Fruit fly (Drosophila melanogaster) whole organism, embryonic: Measurements from ENCODE around the gene CG1951.

Source experiments
- Atf3 ChIP-seq: fragments of 200-800 bp; sonication (Bioruptor generic); optimal IDR thresholded peaks from 3 replicates; lab custom pipeline; 2016; ENCODE audit warnings: missing biosample characterization, missing genetic modification characterization
- CG12155 ChIP-seq: fragments of 200-800 bp; sonication (Bioruptor generic); optimal IDR thresholded peaks from 3 replicates; lab custom pipeline; 2016; ENCODE audit warnings: missing biosample characterization, missing genetic modification characterization
- CG13287 ChIP-seq: fragments of 200-800 bp; sonication (Bioruptor generic); IDR thresholded peaks from 2 replicates; pipeline ENCODE4 v1.3.6; 2022; ENCODE audit warnings: missing biosample characterization, missing genetic modification characterization; ENCODE audit not compliant: partially characterized antibody
- CG13296 ChIP-seq: fragments of 200-800 bp; sonication (Bioruptor generic); optimal IDR thresholded peaks from 3 replicates; lab custom pipeline; 2018; ENCODE audit warnings: missing biosample characterization, mild to moderate bottlenecking, missing genetic modification characterization
- CG13624 ChIP-seq: fragments of 200-800 bp; sonication (Bioruptor generic); optimal IDR thresholded peaks from 2 replicates; lab custom pipeline; 2016; ENCODE audit warnings: missing biosample characterization, missing genetic modification characterization
- CG13775 ChIP-seq: fragments of 200-800 bp; sonication (Bioruptor generic); optimal IDR thresholded peaks from 3 replicates; lab custom pipeline; 2017; ENCODE audit warnings: missing biosample characterization, mild to moderate bottlenecking, missing genetic modification characterization
- CG14441 ChIP-seq: fragments of 200-800 bp; sonication (Bioruptor generic); IDR thresholded peaks from 2 replicates; pipeline ENCODE4 v1.3.6; 2022; ENCODE audit warnings: missing biosample characterization, missing genetic modification characterization
- CG15011 ChIP-seq: fragments of 200-800 bp; sonication (Bioruptor generic); optimal IDR thresholded peaks from 3 replicates; lab custom pipeline; 2018; ENCODE audit warnings: missing biosample characterization, mild to moderate bottlenecking, missing genetic modification characterization
- CG1602 ChIP-seq: fragments of 200-800 bp; sonication (Bioruptor generic); optimal IDR thresholded peaks from 3 replicates; lab custom pipeline; 2016; ENCODE audit warnings: missing biosample characterization, missing genetic modification characterization
- CG1647 ChIP-seq: fragments of 200-800 bp; sonication (Bioruptor generic); optimal IDR thresholded peaks from 3 replicates; lab custom pipeline; 2016; ENCODE audit warnings: missing biosample characterization, missing genetic modification characterization
- CG16863 ChIP-seq: fragments of 200-800 bp; sonication (Bioruptor generic); optimal IDR thresholded peaks from 3 replicates; lab custom pipeline; 2016; ENCODE audit warnings: missing biosample characterization, missing genetic modification characterization
- CG42726 ChIP-seq: fragments of 200-800 bp; sonication (Bioruptor generic); IDR thresholded peaks from 2 replicates; pipeline ENCODE4 v1.3.6; 2022; ENCODE audit warnings: missing biosample characterization, missing genetic modification characterization; ENCODE audit not compliant: partially characterized antibody
- CG4282 ChIP-seq: fragments of 200-800 bp; sonication (Bioruptor generic); optimal IDR thresholded peaks from 2 replicates; lab custom pipeline; 2016; ENCODE audit warnings: missing biosample characterization, missing genetic modification characterization
- CG5180 ChIP-seq: fragments of 200-800 bp; sonication (Bioruptor generic); optimal IDR thresholded peaks from 3 replicates; lab custom pipeline; 2017; ENCODE audit warnings: missing biosample characterization, missing genetic modification characterization, mild to moderate bottlenecking, moderate library complexity, missing genetic modification reagents
- CG7786 ChIP-seq: fragments of 200-800 bp; sonication (Bioruptor generic); optimal IDR thresholded peaks from 2 replicates; lab custom pipeline; 2016; ENCODE audit warnings: missing biosample characterization, missing genetic modification characterization
- CG8924 ChIP-seq: fragments of 200-800 bp; optimal IDR thresholded peaks from 3 replicates; lab custom pipeline; 2019; ENCODE audit warnings: missing biosample characterization, mild to moderate bottlenecking, missing genetic modification characterization, moderate library complexity
- CG9437 ChIP-seq: fragments of 200-800 bp; sonication (Bioruptor generic); optimal IDR thresholded peaks from 2 replicates; lab custom pipeline; 2018; ENCODE audit warnings: missing biosample characterization, mild to moderate bottlenecking, missing genetic modification characterization
- CG9797 ChIP-seq: fragments of 200-800 bp; sonication (Bioruptor generic); optimal IDR thresholded peaks from 3 replicates; lab custom pipeline; 2018; ENCODE audit warnings: missing biosample characterization, mild to moderate bottlenecking, missing genetic modification characterization
- CG9817 ChIP-seq: fragments of 200-800 bp; sonication (Bioruptor generic); optimal IDR thresholded peaks from 2 replicates; lab custom pipeline; 2018; ENCODE audit warnings: missing biosample characterization, mild to moderate bottlenecking, missing genetic modification characterization, moderate library complexity
- CHES-1-like ChIP-seq: fragments of 200-800 bp; sonication (Bioruptor generic); optimal IDR thresholded peaks from 2 replicates; lab custom pipeline; 2016; ENCODE audit warnings: missing biosample characterization, missing genetic modification characterization
- Dad ChIP-seq: fragments of 200-800 bp; sonication (Bioruptor generic); optimal IDR thresholded peaks from 3 replicates; lab custom pipeline; 2016; ENCODE audit warnings: missing biosample characterization, missing genetic modification characterization
- E2f1 ChIP-seq: fragments of 200-800 bp; sonication (Bioruptor generic); IDR thresholded peaks from 2 replicates; pipeline ENCODE4 v1.3.6; 2022; ENCODE audit warnings: missing biosample characterization, missing genetic modification characterization
- Elba2 ChIP-seq: fragments of 200-800 bp; sonication (Bioruptor generic); optimal IDR thresholded peaks from 3 replicates; lab custom pipeline; 2016; ENCODE audit warnings: missing biosample characterization, missing genetic modification characterization
- Gug ChIP-seq: fragments of 200-800 bp; sonication (Bioruptor generic); IDR thresholded peaks from 4 replicates; pipeline ENCODE4 v1.3.6; 2022; ENCODE audit warnings: missing biosample characterization, missing genetic modification characterization
- Med ChIP-seq: fragments of 200-800 bp; sonication (Bioruptor generic); peaks from one replicate; lab custom pipeline; 2016; ENCODE audit warnings: missing biosample characterization, missing genetic modification characterization, mild to moderate bottlenecking, inconsistent platforms, moderate library complexity
- Opbp ChIP-seq: fragments of 200-800 bp; sonication (Bioruptor generic); IDR thresholded peaks from 3 replicates; pipeline ENCODE4 v1.3.6; 2022; ENCODE audit warnings: missing biosample characterization, missing genetic modification characterization; ENCODE audit not compliant: partially characterized antibody
- Ptx1 ChIP-seq: fragments of 200-800 bp; sonication (Bioruptor generic); IDR thresholded peaks from 2 replicates; pipeline ENCODE4 v1.3.6; 2022; ENCODE audit warnings: missing biosample characterization, missing genetic modification characterization
- Sox100B ChIP-seq: fragments of 200-800 bp; sonication (Bioruptor generic); optimal IDR thresholded peaks from 3 replicates; lab custom pipeline; 2018; ENCODE audit warnings: missing biosample characterization, mild to moderate bottlenecking, missing genetic modification characterization
- Sox102F ChIP-seq: fragments of 200-800 bp; sonication (Bioruptor generic); optimal IDR thresholded peaks from 2 replicates; lab custom pipeline; 2018; ENCODE audit warnings: missing biosample characterization, mild to moderate bottlenecking, missing genetic modification characterization, moderate library complexity
- Vsx1 ChIP-seq: fragments of 200-800 bp; sonication (Bioruptor generic); optimal IDR thresholded peaks from 2 replicates; lab custom pipeline; 2017; ENCODE audit warnings: missing biosample characterization, mild to moderate bottlenecking, missing genetic modification characterization, missing genetic modification reagents
- Xbp1 ChIP-seq: fragments of 200-800 bp; sonication (Bioruptor generic); optimal IDR thresholded peaks from 3 replicates; lab custom pipeline; 2016; ENCODE audit warnings: missing biosample characterization, mild to moderate bottlenecking, missing genetic modification characterization
- ab ChIP-seq: fragments of 200-800 bp; sonication (Bioruptor generic); optimal IDR thresholded peaks from 2 replicates; lab custom pipeline; 2016; ENCODE audit warnings: missing biosample characterization, missing genetic modification characterization
- amos ChIP-seq: fragments of 200-800 bp; sonication (Bioruptor generic); IDR thresholded peaks from 2 replicates; pipeline ENCODE4 v1.3.6; 2022; ENCODE audit warnings: missing biosample characterization, missing genetic modification characterization; ENCODE audit not compliant: partially characterized antibody
- btn ChIP-seq: fragments of 200-800 bp; sonication (Bioruptor generic); optimal IDR thresholded peaks from 2 replicates; lab custom pipeline; 2016; ENCODE audit warnings: missing biosample characterization, missing genetic modification characterization
- chn ChIP-seq: fragments of 200-800 bp; sonication (Bioruptor generic); optimal IDR thresholded peaks from 2 replicates; lab custom pipeline; 2016; ENCODE audit warnings: missing biosample characterization, missing genetic modification characterization
- crp ChIP-seq, 2 experiments: fragments of 200-800 bp; sonication (Bioruptor generic); optimal IDR thresholded peaks; 2 replicates in 1 of 2; 3 replicates in 1 of 2; lab custom pipeline; 2017; ENCODE audit warnings: missing biosample characterization in 2 of 2, missing genetic modification characterization in 2 of 2, mild to moderate bottlenecking in 1 of 2, moderate library complexity in 1 of 2
- da ChIP-seq: fragments of 200-800 bp; sonication (Bioruptor generic); optimal IDR thresholded peaks from 2 replicates; lab custom pipeline; 2016; ENCODE audit warnings: missing biosample characterization, missing genetic modification characterization
- gem ChIP-seq: fragments of 200-800 bp; sonication (Bioruptor generic); optimal IDR thresholded peaks from 2 replicates; lab custom pipeline; 2019; ENCODE audit warnings: missing biosample characterization, mild to moderate bottlenecking, missing genetic modification characterization, moderate library complexity
- gfzf ChIP-seq: fragments of 200-800 bp; sonication (Bioruptor generic); optimal IDR thresholded peaks from 2 replicates; lab custom pipeline; 2016; ENCODE audit warnings: missing biosample characterization, mild to moderate bottlenecking, missing genetic modification characterization, moderate library complexity
- grn ChIP-seq: fragments of 200-800 bp; sonication (Bioruptor generic); optimal IDR thresholded peaks from 3 replicates; lab custom pipeline; 2017; ENCODE audit warnings: missing biosample characterization, missing genetic modification characterization
- gsb-n ChIP-seq: fragments of 200-800 bp; sonication (Bioruptor generic); optimal IDR thresholded peaks from 3 replicates; lab custom pipeline; 2018; ENCODE audit warnings: missing biosample characterization, mild to moderate bottlenecking, missing genetic modification characterization
- nerfin-1 ChIP-seq: fragments of 200-800 bp; sonication (Bioruptor generic); optimal IDR thresholded peaks from 3 replicates; lab custom pipeline; 2019; ENCODE audit warnings: missing biosample characterization, mild to moderate bottlenecking, missing genetic modification characterization, moderate library complexity
- peb ChIP-seq: fragments of 200-800 bp; sonication (Bioruptor generic); IDR thresholded peaks from 2 replicates; pipeline ENCODE4 v1.3.6; 2022; ENCODE audit warnings: missing biosample characterization, missing genetic modification characterization
- phol ChIP-seq: fragments of 200-800 bp; sonication (Bioruptor generic); optimal IDR thresholded peaks from 3 replicates; lab custom pipeline; 2018; ENCODE audit warnings: missing biosample characterization, mild to moderate bottlenecking, missing genetic modification characterization, moderate library complexity
- repo ChIP-seq: fragments of 200-800 bp; sonication (Bioruptor generic); optimal IDR thresholded peaks from 2 replicates; lab custom pipeline; 2016; ENCODE audit warnings: missing biosample characterization, missing genetic modification characterization
- slou ChIP-seq: fragments of 200-800 bp; sonication (Bioruptor generic); optimal IDR thresholded peaks from 3 replicates; lab custom pipeline; 2016; ENCODE audit warnings: missing biosample characterization, missing genetic modification characterization
- tap ChIP-seq: fragments of 200-800 bp; optimal IDR thresholded peaks from 3 replicates; lab custom pipeline; 2019; ENCODE audit warnings: missing biosample characterization, mild to moderate bottlenecking, missing genetic modification characterization, moderate library complexity
- zen ChIP-seq: fragments of 200-800 bp; sonication (Bioruptor generic); optimal IDR thresholded peaks from 3 replicates; lab custom pipeline; 2018; ENCODE audit warnings: missing biosample characterization, mild to moderate bottlenecking, missing genetic modification characterization, moderate library complexity

The CG1951 gene

DNA sequence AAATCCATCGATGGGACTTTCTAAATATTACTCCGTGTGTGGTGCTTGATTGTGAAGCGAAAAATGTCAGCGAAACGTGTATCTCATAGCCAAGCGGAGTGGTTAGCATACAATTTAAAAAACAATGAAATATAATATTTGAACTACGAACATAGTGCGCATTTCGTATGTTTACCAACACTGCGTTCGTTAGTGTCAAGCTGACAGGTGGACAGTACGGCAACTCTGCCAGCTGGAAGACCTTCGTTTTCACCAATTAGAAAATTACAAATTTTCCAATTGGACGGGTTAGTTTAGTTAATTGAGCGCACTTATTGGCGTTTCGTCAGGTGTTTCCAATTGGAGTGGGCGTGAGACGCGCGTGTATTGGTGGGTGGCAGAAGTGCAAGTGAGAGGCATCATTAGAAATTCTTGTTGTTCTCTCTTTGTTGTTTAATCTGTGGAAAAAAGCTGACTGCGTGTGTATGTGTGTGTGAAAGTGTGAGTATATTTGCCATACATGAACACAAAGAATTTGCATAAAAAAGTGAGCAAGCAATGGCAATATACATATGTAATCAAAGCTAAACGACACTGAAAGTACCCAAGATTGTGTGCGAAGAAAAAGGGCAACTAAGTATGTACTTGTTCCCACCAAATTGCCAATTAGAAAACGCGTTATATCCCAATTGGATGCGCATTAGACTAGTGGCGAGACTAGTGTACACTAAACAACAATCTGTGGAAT is 12.8 kb downstream of the CG1951 start (continued):
- TF ChIP-seq CG16863 (GFP tag; lab: Kevin White, UChicago) (no peak), grn (GFP tag; lab: Kevin White, UChicago) (no peak), CG14441 (GFP tag; lab: Robert Waterston, UW) (0 out of 2 replicates have a peak, but pooled peaks have one; percentile 12), nerfin-1 (no peak), Gug (GFP tag; lab: Robert Waterston, UW) (no peak), CG1602 (GFP tag; lab: Kevin White, UChicago) (no peak), CG42726 (GFP tag; lab: Robert Waterston, UW) (0 out of 2 replicates have a peak, but pooled peaks have one; percentile 26), Xbp1 (GFP tag; lab: Kevin White, UChicago) (peak; percentile 51), CG13624 (GFP tag; lab: Kevin White, UChicago) (peak; percentile 11), Ptx1 (GFP tag; lab: Robert Waterston, UW) (0 out of 2 replicates have a peak, but pooled peaks have one; percentile 7), CG13775 (GFP tag; lab: Kevin White, UChicago) (peak; percentile 24), Vsx1 (GFP tag; lab: Kevin White, UChicago) (peak; percentile 24), da (no peak), CG7786 (GFP tag; lab: Kevin White, UChicago) (peak; percentile 12), zen (tag; lab: Kevin White, UChicago) (peak; percentile 71), Med (GFP tag; lab: Kevin White, UChicago) (peak; percentile 90), CG9817 (tag; lab: Kevin White, UChicago) (peak; percentile 36), btn (no peak), slou (GFP tag; lab: Kevin White, UChicago) (no peak), CG5180 (GFP tag; lab: Kevin White, UChicago) (no peak), Opbp (GFP tag; lab: Robert Waterston, UW) (0 out of 3 replicates have a peak, but pooled peaks have one; percentile 31), gem (tag; lab: Kevin White, UChicago) (peak; percentile 28), Sox100B (no peak), CG15011 (GFP tag; lab: Kevin White, UChicago) (peak; percentile 4), CG1647 (GFP tag; lab: Kevin White, UChicago) (peak; percentile 30), CG9797 (GFP tag; lab: Kevin White, UChicago) (peak; percentile 13), CG9437 (peak; percentile 27), gfzf (GFP tag; lab: Kevin White, UChicago) (no peak), CG8924 (tag; lab: Kevin White, UChicago) (peak; percentile 8), CG13287 (GFP tag; lab: Robert Waterston, UW) (no peak; the same call in 1 of the 2 replicates), amos (GFP tag; lab: Robert Waterston, UW) (peak; percentile 6; the same call in 1 of the 2 replicates), Dad (GFP tag; lab: Kevin White, UChicago) (peak; percentile 55), tap (no peak), E2f1 (GFP tag; lab: Robert Waterston, UW) (0 out of 2 replicates have a peak, but pooled peaks have one; percentile 25), CHES-1-like (GFP tag; lab: Kevin White, UChicago) (peak; percentile 46), crp (GFP tag; optimal IDR thresholded peaks at IDR 0.05; lab: Kevin White, UChicago) (peak in 1 of 2 experiments; percentile 70), CG12155 (GFP tag; lab: Kevin White, UChicago) (peak; percentile 38), CG13296 (GFP tag; lab: Kevin White, UChicago) (no peak), phol (tag; lab: Kevin White, UChicago) (peak; percentile 17), ab (peak; percentile 26), Atf3 (peak; percentile 19), Sox102F (GFP tag; lab: Kevin White, UChicago) (peak; percentile 37), peb (GFP tag; lab: Robert Waterston, UW) (no peak), Elba2 (GFP tag; lab: Kevin White, UChicago) (peak; percentile 99), chn (GFP tag; lab: Kevin White, UChicago) (peak; percentile 66), CG4282 (GFP tag; lab: Kevin White, UChicago) (peak; percentile 23), gsb-n (no peak), repo (GFP tag; lab: Kevin White, UChicago) (peak; percentile 11)
